Worm (Caenorhabditis elegans): ENCODE data around the gene ntc-1.

Gene ntc-1

ce11 chrX:4842305-4842704 lies 23.6 kb upstream of the ntc-1 start:
- no peak for TF ChIP-seq lin-32 (GFP tag; optimal IDR thresholded peaks at IDR 0.05)
- TF ChIP-seq tbx-8 (GFP tag; optimal IDR thresholded peaks at IDR 0.05) = no peak
- TF ChIP-seq ceh-39 (tag; optimal IDR thresholded peaks at IDR 0.05) = no peak
- TF ChIP-seq sem-2 (GFP tag; optimal IDR thresholded peaks at IDR 0.05) = no peak
- TF ChIP-seq mls-2 (tag; optimal IDR thresholded peaks at IDR 0.05) = no peak

- TF ChIP-seq ceh-43 (GFP tag; optimal IDR thresholded peaks at IDR 0.05) (no peak), ztf-11 (tag; optimal IDR thresholded peaks at IDR 0.05) (no peak), nhr-237 (tag; optimal IDR thresholded peaks at IDR 0.05) (no peak), unc-39 (tag; optimal IDR thresholded peaks at IDR 0.05) (no peak), elt-3 (tag; optimal IDR thresholded peaks at IDR 0.05) (no peak), zip-8 (tag; optimal IDR thresholded peaks at IDR 0.05) (no peak), mab-5 (tag; optimal IDR thresholded peaks at IDR 0.05) (no peak), flh-1 (GFP tag; optimal IDR thresholded peaks at IDR 0.05) (no peak), drap-1 (GFP tag; optimal IDR thresholded peaks at IDR 0.05) (no peak), sem-2 (GFP tag; optimal IDR thresholded peaks at IDR 0.05) (no peak), nhr-2 (tag; optimal IDR thresholded peaks at IDR 0.05) (no peak), mls-2 (tag; optimal IDR thresholded peaks at IDR 0.05) (no peak), ceh-83 (GFP tag; optimal IDR thresholded peaks at IDR 0.05) (no peak), blmp-1 (tag; optimal IDR thresholded peaks at IDR 0.05) (no peak), hlh-1 (tag; optimal IDR thresholded peaks at IDR 0.05) (no peak), sptf-1 (tag; optimal IDR thresholded peaks at IDR 0.05) (no peak), pha-4 (tag; optimal IDR thresholded peaks at IDR 0.05) (no peak), elt-1 (tag; optimal IDR thresholded peaks at IDR 0.05; ENCODE audit: borderline replicate concordance, insufficient read depth) (no peak), unc-62 (GFP tag; optimal IDR thresholded peaks at IDR 0.05) (no peak), mep-1 (tag; optimal IDR thresholded peaks at IDR 0.05) (no peak)
These were observed 21.1 kb upstream of the ntc-1 start for ce11 chrX:4844765-4845164.

- TF ChIP-seq blmp-1 (tag; optimal IDR thresholded peaks at IDR 0.05) = no peak
- TF ChIP-seq lin-13 (tag; optimal IDR thresholded peaks at IDR 0.05) = no peak
- TF ChIP-seq flh-1 (GFP tag; optimal IDR thresholded peaks at IDR 0.05) = no peak
- TF ChIP-seq elt-3 (tag; optimal IDR thresholded peaks at IDR 0.05) = no peak
- TF ChIP-seq snpc-4 (tag; optimal IDR thresholded peaks at IDR 0.05) = no peak
- TF ChIP-seq bed-3 (GFP tag; optimal IDR thresholded peaks at IDR 0.05) = no peak
- TF ChIP-seq unc-39 (tag; optimal IDR thresholded peaks at IDR 0.05) = no peak
- no peak for TF ChIP-seq zip-8 (tag; optimal IDR thresholded peaks at IDR 0.05)
- peak; percentile 42 for TF ChIP-seq elt-1 (tag; optimal IDR thresholded peaks at IDR 0.05; ENCODE audit: borderline replicate concordance, insufficient read depth)
- no peak for TF ChIP-seq lsy-2 (tag; optimal IDR thresholded peaks at IDR 0.05)
- no peak for TF ChIP-seq nhr-76 (tag; optimal IDR thresholded peaks at IDR 0.05)
- TF ChIP-seq hlh-1 (tag; optimal IDR thresholded peaks at IDR 0.05) = peak; percentile 42
- no peak for TF ChIP-seq ces-1 (GFP tag; optimal IDR thresholded peaks at IDR 0.05)
These were observed 12.8 kb upstream of the ntc-1 start, which contains the start of gene F39C12.1 for ce11 chrX:4853060-4853459. TSS of gene F39C12.1 (minus strand) at chrX:4853195.

- TF ChIP-seq sem-2 (GFP tag; optimal IDR thresholded peaks at IDR 0.05) = no peak
- TF ChIP-seq ces-1 (GFP tag; optimal IDR thresholded peaks at IDR 0.05) = peak; percentile 79
These were observed 6.3 kb upstream of the ntc-1 start, which contains the start of gene add-1 for ce11 chrX:4859582-4860095. TSS of gene add-1 (minus strand) at chrX:4860045.

- no peak for TF ChIP-seq bed-3 (GFP tag; optimal IDR thresholded peaks at IDR 0.05)
- TF ChIP-seq ceh-43 (GFP tag; optimal IDR thresholded peaks at IDR 0.05) = no peak
- no peak for TF ChIP-seq drap-1 (GFP tag; optimal IDR thresholded peaks at IDR 0.05)
- TF ChIP-seq mep-1 (tag; optimal IDR thresholded peaks at IDR 0.05) = no peak
- TF ChIP-seq unc-120 (tag; optimal IDR thresholded peaks at IDR 0.05; ENCODE audit: poor library complexity, severe bottlenecking) = no peak
- TF ChIP-seq snpc-4 (tag; optimal IDR thresholded peaks at IDR 0.05) = no peak
- TF ChIP-seq pha-4 (tag; optimal IDR thresholded peaks at IDR 0.05) = no peak
- no peak for TF ChIP-seq tbx-8 (GFP tag; optimal IDR thresholded peaks at IDR 0.05)
- TF ChIP-seq ham-2 (GFP tag; optimal IDR thresholded peaks at IDR 0.05) = no peak
- TF ChIP-seq blmp-1 (tag; optimal IDR thresholded peaks at IDR 0.05) = no peak
- no peak for TF ChIP-seq ceh-39 (tag; optimal IDR thresholded peaks at IDR 0.05)
These were observed 4.5 kb upstream of the ntc-1 start for ce11 chrX:4861413-4861812.

Data from whole organism, mixed stage, embryonic.